Fruit fly (Drosophila melanogaster) whole organism, prepupa: ENCODE results near the gene CG10353.

Experiments used
- CG34406 ChIP-seq: fragments of 200-800 bp; sonication (Bioruptor generic); optimal IDR thresholded peaks from 3 replicates; lab custom pipeline; 2016; ENCODE audit warnings: missing biosample characterization, missing genetic modification characterization
- CG6854 ChIP-seq: fragments of 200-800 bp; sonication (Bioruptor generic); optimal IDR thresholded peaks from 2 replicates; lab custom pipeline; 2017; ENCODE audit warnings: missing biosample characterization, mild to moderate bottlenecking, missing genetic modification characterization
- Gug ChIP-seq: fragments of 200-800 bp; sonication (Bioruptor generic); IDR thresholded peaks from 2 replicates; pipeline ENCODE4 v1.3.6; 2022; ENCODE audit warnings: missing biosample characterization, missing genetic modification characterization
- fd59A ChIP-seq: fragments of 200-800 bp; sonication (Bioruptor generic); optimal IDR thresholded peaks from 2 replicates; lab custom pipeline; 2017; ENCODE audit warnings: missing biosample characterization, mild to moderate bottlenecking, missing genetic modification characterization, missing genetic modification reagents

dm6 chrX:11886976-11887375, at the start of gene CG10353, which contains the start of gene SelG:
- TF ChIP-seq fd59A (GFP tag; lab: Kevin White, UChicago) (no peak), CG6854 (GFP tag; lab: Kevin White, UChicago) (peak; percentile 14), CG34406 (GFP tag; lab: Kevin White, UChicago) (no peak), Gug (GFP tag; lab: Robert Waterston, UW) (no peak)
